Fruit fly (Drosophila melanogaster) whole organism, embryonic: ENCODE results near the gene CG34238.

ENCODE experiments used
- Ada2b ChIP-seq: fragments of 200-800 bp; sonication (Bioruptor generic); IDR thresholded peaks from 2 replicates; pipeline ENCODE4 v1.3.6; 2022; ENCODE audit warnings: missing biosample characterization, missing genetic modification characterization
- BtbVII ChIP-seq: fragments of 200-800 bp; sonication (Bioruptor generic); optimal IDR thresholded peaks from 3 replicates; lab custom pipeline; 2017; ENCODE audit warnings: missing biosample characterization, mild to moderate bottlenecking, missing genetic modification characterization
- CG1024 ChIP-seq: fragments of 200-800 bp; sonication (Bioruptor generic); IDR thresholded peaks from 2 replicates; pipeline ENCODE4 v1.3.6; 2022; ENCODE audit warnings: missing biosample characterization, missing genetic modification characterization
- CG10654 ChIP-seq: fragments of 200-800 bp; sonication (Bioruptor generic); optimal IDR thresholded peaks from 2 replicates; lab custom pipeline; 2016; ENCODE audit warnings: missing biosample characterization, missing genetic modification characterization
- CG11456 ChIP-seq: fragments of 200-800 bp; sonication (Bioruptor generic); IDR thresholded peaks from 3 replicates; pipeline ENCODE4 v1.3.6; 2022; ENCODE audit warnings: missing biosample characterization, missing genetic modification characterization
- CG13775 ChIP-seq: fragments of 200-800 bp; sonication (Bioruptor generic); optimal IDR thresholded peaks from 3 replicates; lab custom pipeline; 2017; ENCODE audit warnings: missing biosample characterization, mild to moderate bottlenecking, missing genetic modification characterization
- CG14667 ChIP-seq: fragments of 200-800 bp; sonication (Bioruptor generic); IDR thresholded peaks from 2 replicates; pipeline ENCODE4 v1.3.6; 2022; ENCODE audit warnings: missing biosample characterization, missing genetic modification characterization
- CG14965 ChIP-seq: fragments of 200-800 bp; sonication (Bioruptor generic); optimal IDR thresholded peaks from 2 replicates; lab custom pipeline; 2016; ENCODE audit warnings: missing biosample characterization, missing genetic modification characterization, borderline replicate concordance
- CG17612 ChIP-seq: fragments of 200-800 bp; sonication (Bioruptor generic); IDR thresholded peaks from 2 replicates; pipeline ENCODE4 v1.3.6; 2022; ENCODE audit warnings: missing biosample characterization, missing genetic modification characterization
- CG1792 ChIP-seq: fragments of 200-800 bp; sonication (Bioruptor generic); optimal IDR thresholded peaks from 2 replicates; lab custom pipeline; 2016; ENCODE audit warnings: missing biosample characterization, missing genetic modification characterization
- CG2199 ChIP-seq: fragments of 200-800 bp; sonication (Bioruptor generic); IDR thresholded peaks from 3 replicates; pipeline ENCODE4 v1.3.6; 2022; ENCODE audit warnings: missing biosample characterization, missing genetic modification characterization
- CG30020 ChIP-seq: fragments of 200-800 bp; optimal IDR thresholded peaks from 2 replicates; lab custom pipeline; 2019; ENCODE audit warnings: missing biosample characterization, mild to moderate bottlenecking, missing genetic modification characterization, moderate library complexity
- CG4617 ChIP-seq: fragments of 200-800 bp; sonication (Bioruptor generic); optimal IDR thresholded peaks from 3 replicates; lab custom pipeline; 2016; ENCODE audit warnings: missing biosample characterization, missing genetic modification characterization, borderline replicate concordance
- CG5180 ChIP-seq: fragments of 200-800 bp; sonication (Bioruptor generic); optimal IDR thresholded peaks from 3 replicates; lab custom pipeline; 2017; ENCODE audit warnings: missing biosample characterization, missing genetic modification characterization, mild to moderate bottlenecking, moderate library complexity, missing genetic modification reagents
- CG6654 ChIP-seq: fragments of 200-800 bp; sonication (Bioruptor generic); optimal IDR thresholded peaks from 2 replicates; lab custom pipeline; 2017; ENCODE audit warnings: missing biosample characterization, mild to moderate bottlenecking, missing genetic modification characterization
- CG7271 ChIP-seq: fragments of 200-800 bp; sonication (Bioruptor generic); optimal IDR thresholded peaks from 2 replicates; lab custom pipeline; 2018; ENCODE audit warnings: missing biosample characterization, mild to moderate bottlenecking, missing genetic modification characterization, moderate library complexity
- CG7556 ChIP-seq: fragments of 200-800 bp; sonication (Bioruptor generic); optimal IDR thresholded peaks from 2 replicates; lab custom pipeline; 2017; ENCODE audit warnings: missing biosample characterization, mild to moderate bottlenecking, missing genetic modification characterization
- CG9609 ChIP-seq: fragments of 200-800 bp; sonication (Bioruptor generic); optimal IDR thresholded peaks from 3 replicates; lab custom pipeline; 2016; ENCODE audit warnings: missing biosample characterization, missing genetic modification characterization
- CG9876 ChIP-seq: fragments of 200-800 bp; sonication (Bioruptor generic); optimal IDR thresholded peaks from 2 replicates; lab custom pipeline; 2016; ENCODE audit warnings: missing biosample characterization, missing genetic modification characterization
- CTCF ChIP-seq: fragments of 200-800 bp; sonication (Bioruptor generic); optimal IDR thresholded peaks from 2 replicates; lab custom pipeline; 2017; ENCODE audit warnings: missing biosample characterization, mild to moderate bottlenecking, missing genetic modification characterization, moderate library complexity
- GATAe ChIP-seq: fragments of 200-800 bp; sonication (Bioruptor generic); conservative IDR thresholded peaks from 2 replicates; pipeline ENCODE4 v1.3.6; 2022; ENCODE audit warnings: missing biosample characterization, missing genetic modification characterization
- H2.0 ChIP-seq: fragments of 200-800 bp; sonication (Bioruptor generic); IDR thresholded peaks from 2 replicates; pipeline ENCODE4 v1.3.6; 2022; ENCODE audit warnings: missing biosample characterization, missing genetic modification characterization
- Hand ChIP-seq: fragments of 200-800 bp; sonication (Bioruptor generic); optimal IDR thresholded peaks from 2 replicates; lab custom pipeline; 2017; ENCODE audit warnings: mild to moderate bottlenecking, missing biosample characterization, missing genetic modification reagents, missing genetic modification characterization
- Lpt ChIP-seq: fragments of >200 bp; optimal IDR thresholded peaks from 2 replicates; lab custom pipeline; 2018; ENCODE audit warnings: missing biosample characterization, missing genetic modification characterization
- Max ChIP-seq: fragments of 200-800 bp; sonication (Bioruptor generic); optimal IDR thresholded peaks from 2 replicates; lab custom pipeline; 2016; ENCODE audit warnings: missing biosample characterization, mild to moderate bottlenecking, missing genetic modification characterization
- Meics ChIP-seq: fragments of 200-800 bp; sonication (Bioruptor generic); optimal IDR thresholded peaks from 2 replicates; lab custom pipeline; 2017; ENCODE audit warnings: missing biosample characterization, mild to moderate bottlenecking, missing genetic modification characterization
- Mrtf ChIP-seq: fragments of 200-800 bp; sonication (Bioruptor generic); IDR thresholded peaks from 3 replicates; pipeline ENCODE4 v1.3.6; 2022; ENCODE audit warnings: missing biosample characterization, missing genetic modification characterization
- Oli ChIP-seq: fragments of 200-800 bp; sonication (Bioruptor generic); optimal IDR thresholded peaks from 2 replicates; lab custom pipeline; 2018; ENCODE audit warnings: missing biosample characterization, mild to moderate bottlenecking, missing genetic modification characterization, moderate library complexity
- abd-A ChIP-seq: fragments of 200-800 bp; sonication (Bioruptor generic); optimal IDR thresholded peaks from 3 replicates; lab custom pipeline; 2019; ENCODE audit warnings: missing biosample characterization, mild to moderate bottlenecking, missing genetic modification characterization, moderate library complexity
- al ChIP-seq: fragments of 200-800 bp; sonication (Bioruptor generic); IDR thresholded peaks from 2 replicates; pipeline ENCODE4 v1.3.6; 2022; ENCODE audit warnings: missing biosample characterization, missing genetic modification characterization
- ash1 ChIP-seq: fragments of 200-800 bp; sonication (Bioruptor generic); optimal IDR thresholded peaks from 2 replicates; lab custom pipeline; 2018; ENCODE audit warnings: missing biosample characterization, mild to moderate bottlenecking, missing genetic modification characterization
- az2 ChIP-seq: fragments of 200-800 bp; sonication (Bioruptor generic); optimal IDR thresholded peaks from 3 replicates; lab custom pipeline; 2016; ENCODE audit warnings: missing biosample characterization, missing genetic modification characterization
- bowl ChIP-seq: fragments of 200-800 bp; sonication (Bioruptor generic); IDR thresholded peaks from 2 replicates; pipeline ENCODE4 v1.3.6; 2022; ENCODE audit warnings: missing biosample characterization, missing genetic modification characterization
- chif ChIP-seq, 2 experiments: fragments of 200-800 bp; sonication (Bioruptor generic); optimal IDR thresholded peaks; 3 replicates each; lab custom pipeline; 2016; ENCODE audit warnings: missing biosample characterization in 2 of 2, missing genetic modification characterization in 2 of 2
- disco-r ChIP-seq: fragments of 200-800 bp; sonication (Bioruptor generic); optimal IDR thresholded peaks from 2 replicates; lab custom pipeline; 2016; ENCODE audit warnings: missing biosample characterization, missing genetic modification characterization
- dmrt99B ChIP-seq: fragments of 200-800 bp; sonication (Bioruptor generic); optimal IDR thresholded peaks from 2 replicates; lab custom pipeline; 2018; ENCODE audit warnings: missing biosample characterization, mild to moderate bottlenecking, missing genetic modification characterization, moderate library complexity
- dysf ChIP-seq: fragments of 200-800 bp; sonication (Bioruptor generic); IDR thresholded peaks from 3 replicates; pipeline ENCODE4 v1.3.6; 2022; ENCODE audit warnings: missing biosample characterization, missing genetic modification characterization
- emc ChIP-seq: fragments of 200-800 bp; sonication (Bioruptor generic); optimal IDR thresholded peaks from 2 replicates; lab custom pipeline; 2016; ENCODE audit warnings: missing biosample characterization, missing genetic modification characterization
- ewg ChIP-seq: fragments of 200-800 bp; sonication (Bioruptor generic); optimal IDR thresholded peaks from 3 replicates; lab custom pipeline; 2017; ENCODE audit warnings: mild to moderate bottlenecking, missing biosample characterization, missing genetic modification reagents, missing genetic modification characterization
- fd102C ChIP-seq: fragments of 200-800 bp; sonication (Bioruptor generic); optimal IDR thresholded peaks from 2 replicates; lab custom pipeline; 2018; ENCODE audit warnings: missing biosample characterization, mild to moderate bottlenecking, missing genetic modification characterization, moderate library complexity
- fu2 ChIP-seq: fragments of 200-800 bp; sonication (Bioruptor generic); optimal IDR thresholded peaks from 2 replicates; lab custom pipeline; 2016; ENCODE audit warnings: missing biosample characterization, missing genetic modification characterization
- gfzf ChIP-seq: fragments of 200-800 bp; sonication (Bioruptor generic); optimal IDR thresholded peaks from 2 replicates; lab custom pipeline; 2016; ENCODE audit warnings: missing biosample characterization, mild to moderate bottlenecking, missing genetic modification characterization, moderate library complexity
- jigr1 ChIP-seq: fragments of 200-800 bp; sonication (Bioruptor generic); IDR thresholded peaks from 3 replicates; pipeline ENCODE4 v1.3.6; 2022; ENCODE audit warnings: missing biosample characterization, missing genetic modification characterization
- lilli ChIP-seq: fragments of 200-800 bp; sonication (Bioruptor generic); optimal IDR thresholded peaks from 3 replicates; lab custom pipeline; 2016; ENCODE audit warnings: missing biosample characterization, missing genetic modification characterization
- nerfin-1 ChIP-seq: fragments of 200-800 bp; sonication (Bioruptor generic); optimal IDR thresholded peaks from 3 replicates; lab custom pipeline; 2019; ENCODE audit warnings: missing biosample characterization, mild to moderate bottlenecking, missing genetic modification characterization, moderate library complexity
- nom ChIP-seq: fragments of 200-800 bp; sonication (Bioruptor generic); optimal IDR thresholded peaks from 2 replicates; lab custom pipeline; 2017; ENCODE audit warnings: missing biosample characterization, missing genetic modification characterization, mild to moderate bottlenecking, moderate library complexity, missing genetic modification reagents
- pfk ChIP-seq: fragments of 200-800 bp; sonication (Bioruptor generic); optimal IDR thresholded peaks from 2 replicates; lab custom pipeline; 2018; ENCODE audit warnings: missing biosample characterization, mild to moderate bottlenecking, missing genetic modification characterization, moderate library complexity
- sens-2 ChIP-seq: fragments of 200-800 bp; sonication (Bioruptor generic); IDR thresholded peaks from 2 replicates; pipeline ENCODE4 v1.3.6; 2022; ENCODE audit warnings: missing biosample characterization, missing genetic modification characterization
- stc ChIP-seq: fragments of 200-800 bp; sonication (Bioruptor generic); IDR thresholded peaks from 2 replicates; pipeline ENCODE4 v1.3.6; 2022; ENCODE audit warnings: missing biosample characterization, missing genetic modification characterization
- tna ChIP-seq: fragments of 200-800 bp; sonication (Bioruptor generic); IDR thresholded peaks from 2 replicates; pipeline ENCODE4 v1.3.6; 2022; ENCODE audit warnings: missing biosample characterization, missing genetic modification characterization; ENCODE audit not compliant: partially characterized antibody
- unc-4 ChIP-seq: fragments of 200-800 bp; sonication (Bioruptor generic); IDR thresholded peaks from 2 replicates; pipeline ENCODE4 v1.3.6; 2022; ENCODE audit warnings: missing biosample characterization, missing genetic modification characterization; ENCODE audit not compliant: partially characterized antibody
- zfh1 ChIP-seq: fragments of 200-800 bp; sonication (Bioruptor generic); IDR thresholded peaks from 3 replicates; pipeline ENCODE4 v1.3.6; 2022; ENCODE audit warnings: missing biosample characterization, missing genetic modification characterization

Gene CG34238

DNA sequence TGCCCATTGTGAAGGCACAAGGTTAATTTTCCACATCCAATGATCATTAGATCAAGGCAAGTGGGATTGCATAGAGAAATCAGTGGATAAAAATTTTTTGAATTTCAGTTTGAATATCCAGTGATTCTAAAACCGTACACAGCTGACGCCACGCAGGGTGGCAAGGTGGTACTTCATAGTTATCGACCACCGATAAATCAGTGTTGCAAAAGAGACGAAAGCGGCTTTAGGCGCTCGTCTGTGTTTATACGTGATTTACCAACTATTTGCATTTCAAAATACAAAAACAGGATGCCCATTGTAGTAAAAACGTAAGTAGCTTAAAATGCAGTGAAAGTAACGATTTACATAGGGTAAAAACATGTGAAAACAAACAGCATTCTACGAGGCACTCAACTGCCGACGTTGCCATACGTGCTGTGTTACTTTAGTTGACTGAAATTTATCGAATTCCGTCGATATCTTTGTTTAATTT, 4.6 kb downstream of the CG34238 start, which contains the start of the genes CG42535, CG34001 and hay (continued):
- no peak for TF ChIP-seq CG1792 (GFP tag; lab: Kevin White, UChicago)
- peak; percentile 58 for TF ChIP-seq CG4617 (GFP tag; lab: Kevin White, UChicago)
- no peak for TF ChIP-seq Hand (GFP tag; lab: Kevin White, UChicago)
- no peak for TF ChIP-seq dmrt99B (tag; lab: Kevin White, UChicago)
- no peak for TF ChIP-seq emc
- no peak for TF ChIP-seq GATAe
- no peak for TF ChIP-seq BtbVII (GFP tag; lab: Kevin White, UChicago)
- no peak for TF ChIP-seq CG13775
- no peak for TF ChIP-seq Oli
- TF ChIP-seq CG2199 (GFP tag; lab: Robert Waterston, UW), result no peak
- TF ChIP-seq CG17612 (GFP tag; lab: Robert Waterston, UW), result no peak
- no peak for TF ChIP-seq fu2 (GFP tag; lab: Kevin White, UChicago)
- TF ChIP-seq ewg (GFP tag; lab: Kevin White, UChicago), result no peak
- no peak for TF ChIP-seq CG30020
- no peak for TF ChIP-seq CG9876 (GFP tag; lab: Kevin White, UChicago)
- TF ChIP-seq dysf (GFP tag; lab: Robert Waterston, UW), result no peak
- TF ChIP-seq CG14965 (GFP tag; lab: Kevin White, UChicago), result no peak
- TF ChIP-seq sens-2 (GFP tag; lab: Robert Waterston, UW), result no peak
- TF ChIP-seq abd-A (tag; lab: Kevin White, UChicago), result no peak
- TF ChIP-seq zfh1, result peak; percentile 9; the same call in 1 of the 3 replicates
- no peak for TF ChIP-seq nom (GFP tag; lab: Kevin White, UChicago)
- no peak for TF ChIP-seq CG11456 (GFP tag; lab: Robert Waterston, UW)
- no peak for TF ChIP-seq CG14667 (GFP tag; lab: Robert Waterston, UW)
- TF ChIP-seq CG5180, result no peak
- no peak for TF ChIP-seq az2
- no peak for TF ChIP-seq Max (GFP tag; lab: Kevin White, UChicago)
- no peak for TF ChIP-seq stc (GFP tag; lab: Robert Waterston, UW)
- no peak for TF ChIP-seq al
- no peak for TF ChIP-seq Mrtf (GFP tag; lab: Robert Waterston, UW)
- no peak for TF ChIP-seq lilli (GFP tag; lab: Kevin White, UChicago)
- no peak for TF ChIP-seq Lpt (GFP tag; lab: Kevin White, UChicago)
- no peak for TF ChIP-seq disco-r (GFP tag; lab: Kevin White, UChicago)
- TF ChIP-seq pfk, result no peak
- no peak for TF ChIP-seq jigr1
- no peak for TF ChIP-seq unc-4
- no peak for TF ChIP-seq CG7271 (tag; lab: Kevin White, UChicago)
- no peak for TF ChIP-seq fd102C (GFP tag; lab: Kevin White, UChicago)
- TF ChIP-seq ash1 (GFP tag; lab: Kevin White, UChicago), result no peak
- no peak for TF ChIP-seq chif (GFP tag; optimal IDR thresholded peaks at IDR 0.05; lab: Kevin White, UChicago)
- no peak for TF ChIP-seq tna (GFP tag; lab: Robert Waterston, UW)
- no peak for TF ChIP-seq CG7556
- no peak for TF ChIP-seq nerfin-1 (tag; lab: Kevin White, UChicago)
- TF ChIP-seq CG10654 (GFP tag; lab: Kevin White, UChicago), result no peak
- TF ChIP-seq Ada2b (GFP tag; lab: Robert Waterston, UW), result no peak
- TF ChIP-seq H2.0, result no peak
- TF ChIP-seq Meics (GFP tag; lab: Kevin White, UChicago), result no peak
- TF ChIP-seq bowl (GFP tag; lab: Robert Waterston, UW), result no peak
- TF ChIP-seq CG9609 (GFP tag; lab: Kevin White, UChicago), result no peak
- no peak for TF ChIP-seq CTCF (GFP tag; lab: Kevin White, UChicago)
- no peak for TF ChIP-seq CG1024
- peak; percentile 98 for TF ChIP-seq CG6654 (GFP tag; lab: Kevin White, UChicago)
- TF ChIP-seq gfzf (GFP tag; lab: Kevin White, UChicago), result no peak
